Worm (Caenorhabditis elegans) whole organism, early embryonic: ENCODE results near the gene pnc-2.

Experiments
- B0310.2 ChIP-seq: sonication (generic microtip); optimal IDR thresholded peaks from 2 replicates; lab custom pipeline; 2016; ENCODE audit warnings: mild to moderate bottlenecking, missing genetic modification characterization, missing compliant biosample characterization
- F13C5.2 ChIP-seq: sonication (generic microtip); optimal IDR thresholded peaks from 2 replicates; lab custom pipeline; 2017; ENCODE audit warnings: mild to moderate bottlenecking, missing genetic modification characterization, inconsistent platforms, missing compliant biosample characterization
- aly-1 ChIP-seq: sonication (generic microtip); optimal IDR thresholded peaks from 2 replicates; lab custom pipeline; 2016; ENCODE audit warnings: missing genetic modification characterization, missing compliant biosample characterization
- ama-1 ChIP-seq: fragments of 150-350 bp; optimal IDR thresholded peaks from 2 replicates; lab custom pipeline; 2014
- ceh-13 ChIP-seq: fragments of 200-800 bp; sonication (Bioruptor generic); optimal IDR thresholded peaks from 2 replicates; lab custom pipeline; 2018; ENCODE audit warnings: mild to moderate bottlenecking, missing genetic modification characterization, missing compliant biosample characterization
- ceh-36 ChIP-seq: sonication (generic microtip); optimal IDR thresholded peaks from 2 replicates; lab custom pipeline; 2016; ENCODE audit warnings: missing genetic modification characterization, inconsistent platforms, missing compliant biosample characterization
- ets-7 ChIP-seq: sonication (generic microtip); optimal IDR thresholded peaks from 2 replicates; lab custom pipeline; 2016; ENCODE audit warnings: missing genotype, missing genetic modification characterization, missing compliant biosample characterization
- flt-1 ChIP-seq: fragments of 200-800 bp; sonication (Bioruptor generic); IDR thresholded peaks from 2 replicates; pipeline ENCODE4 v1.3.6; 2022; ENCODE audit warnings: missing genetic modification characterization, missing compliant biosample characterization
- hmbx-1 ChIP-seq: sonication (generic microtip); optimal IDR thresholded peaks from 2 replicates; lab custom pipeline; 2016; ENCODE audit warnings: mild to moderate bottlenecking, missing genetic modification characterization, missing compliant biosample characterization
- hmg-4 ChIP-seq: fragments of 200-800 bp; sonication (Bioruptor generic); optimal IDR thresholded peaks from 2 replicates; lab custom pipeline; 2018; ENCODE audit warnings: mild to moderate bottlenecking, missing genetic modification characterization, missing compliant biosample characterization
- hnd-1 ChIP-seq: sonication (generic microtip); optimal IDR thresholded peaks from 2 replicates; lab custom pipeline; 2016; ENCODE audit warnings: missing genetic modification characterization, missing compliant biosample characterization
- pes-1 ChIP-seq: fragments of 200-800 bp; sonication (Bioruptor generic); IDR thresholded peaks from 2 replicates; pipeline ENCODE4 v1.3.6; 2022; ENCODE audit warnings: missing genetic modification reagents, missing genetic modification characterization, missing compliant biosample characterization
- scrt-1 ChIP-seq: fragments of 200-800 bp; sonication (Bioruptor generic); IDR thresholded peaks from 2 replicates; pipeline ENCODE4 v1.3.6; 2022; ENCODE audit warnings: missing genetic modification characterization, missing compliant biosample characterization
- sea-1 ChIP-seq: fragments of 200-800 bp; sonication (Bioruptor generic); conservative IDR thresholded peaks from 2 replicates; pipeline ENCODE4 v1.3.6; 2022; ENCODE audit warnings: missing genetic modification characterization, missing compliant biosample characterization
- tbx-11 ChIP-seq: fragments of 200-800 bp; sonication (Bioruptor generic); IDR thresholded peaks from 2 replicates; pipeline ENCODE4 v1.3.6; 2022; ENCODE audit warnings: missing genetic modification characterization, missing compliant biosample characterization
- tbx-37 ChIP-seq: fragments of 200-800 bp; sonication (Bioruptor generic); conservative IDR thresholded peaks from 2 replicates; pipeline ENCODE4 v1.3.6; 2022; ENCODE audit warnings: missing genetic modification reagents, missing genetic modification characterization, missing compliant biosample characterization
- tra-4 ChIP-seq: sonication (generic microtip); optimal IDR thresholded peaks from 2 replicates; lab custom pipeline; 2017; ENCODE audit warnings: missing genetic modification characterization, missing compliant biosample characterization

pnc-2 gene

DNA sequence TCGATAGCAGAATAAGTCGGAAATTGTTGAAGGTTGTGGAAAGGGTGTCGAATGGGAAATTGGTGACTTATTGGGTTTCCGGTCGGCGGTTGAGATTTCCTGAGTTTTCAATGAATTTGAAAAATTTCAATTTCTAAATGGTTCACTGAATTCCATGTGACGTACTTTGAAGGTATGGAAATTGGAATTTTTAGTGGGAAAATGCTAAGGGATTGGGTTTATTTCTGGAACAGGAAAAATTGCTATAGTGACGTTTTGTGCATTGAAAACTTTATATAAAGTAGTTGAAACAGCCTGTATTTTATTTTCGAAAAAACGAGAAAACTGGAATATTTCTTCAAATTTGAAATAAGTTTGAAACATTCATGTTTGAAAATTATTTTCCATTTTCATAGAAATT, at the start of gene pnc-2:
Gene pnc-2 (minus strand): TSS at position 101 of the 400 bp plus-strand sequence.
- no peak for TF ChIP-seq ceh-36
- no peak for TF ChIP-seq ets-7 (tag; lab: Kevin White, UChicago)
- no peak for TF ChIP-seq hmbx-1 (tag; lab: Kevin White, UChicago)
- no peak for TF ChIP-seq B0310.2 (tag; lab: Kevin White, UChicago)
- no peak for TF ChIP-seq F13C5.2
- no peak for TF ChIP-seq tbx-11 (GFP tag; lab: Robert Waterston, UW)

DNA sequence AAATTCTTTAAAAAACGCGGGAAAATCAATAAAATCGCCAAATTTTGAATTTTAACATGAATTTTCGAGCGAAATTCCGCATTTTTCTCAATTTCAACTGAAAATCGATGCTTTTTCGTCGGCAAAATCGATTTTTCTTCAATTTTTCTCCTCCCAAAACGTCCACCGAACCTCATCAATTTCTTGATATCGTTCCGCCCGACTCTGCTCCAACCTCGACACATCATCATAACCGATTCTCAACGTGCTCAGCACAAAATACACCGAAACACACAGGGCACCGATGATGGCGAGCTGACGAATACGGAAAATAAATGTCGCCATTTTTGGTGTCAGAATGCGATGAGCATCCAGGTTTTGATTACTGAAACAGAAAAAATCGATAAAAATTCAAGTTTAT, 49.1 kb upstream of the pnc-2 start, which contains the start of gene Y41E3.1:
Gene Y41E3.1 (minus strand): TSS at position 324 of the 400 bp plus-strand sequence.
- TF ChIP-seq ceh-13 (GFP tag; lab: Kevin White, UChicago) (no peak), scrt-1 (GFP tag; lab: Robert Waterston, UW) (no peak), hmbx-1 (tag; lab: Kevin White, UChicago) (no peak), hnd-1 (tag; lab: Kevin White, UChicago) (no peak), ceh-36 (no peak), hmg-4 (GFP tag; lab: Kevin White, UChicago) (no peak), pes-1 (GFP tag; lab: Robert Waterston, UW) (no peak), ets-7 (tag; lab: Kevin White, UChicago) (no peak), sea-1 (GFP tag; lab: Robert Waterston, UW) (no peak)

DNA sequence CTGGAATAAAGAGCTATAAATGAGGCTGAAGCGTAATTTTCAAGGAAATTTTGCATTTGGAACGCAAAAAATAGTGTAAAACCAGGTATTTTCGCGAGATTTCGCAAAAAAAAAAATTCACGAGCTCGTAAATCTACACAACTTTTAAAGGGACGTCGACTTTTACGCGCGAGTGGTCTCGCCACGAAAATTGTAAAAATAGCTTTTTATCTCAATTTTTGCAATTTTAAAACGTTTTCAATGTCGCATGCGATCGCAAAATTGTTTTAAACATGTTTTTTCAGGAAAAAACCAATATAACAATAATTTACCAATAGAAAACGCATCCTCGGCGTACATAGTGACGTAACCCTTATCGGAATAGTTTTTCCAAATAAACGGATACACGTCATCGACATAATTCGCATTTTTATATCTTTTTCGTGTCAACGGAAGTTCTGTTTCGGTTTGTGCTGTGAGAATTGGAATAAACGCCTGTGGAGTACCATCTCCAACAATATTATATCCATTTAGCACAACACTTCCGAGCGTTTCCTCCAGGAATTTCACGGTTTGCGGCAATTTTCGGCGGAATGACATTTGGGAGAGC, 47.3 kb upstream of the pnc-2 start:
- TF ChIP-seq ceh-36 (no peak), tbx-11 (GFP tag; lab: Robert Waterston, UW) (no peak), ama-1 (lab: Kevin White, UChicago) (peak; percentile 47), pes-1 (GFP tag; lab: Robert Waterston, UW) (no peak), sea-1 (GFP tag; lab: Robert Waterston, UW) (0 out of 2 replicates have a peak, but pooled peaks have one; percentile 47)

DNA sequence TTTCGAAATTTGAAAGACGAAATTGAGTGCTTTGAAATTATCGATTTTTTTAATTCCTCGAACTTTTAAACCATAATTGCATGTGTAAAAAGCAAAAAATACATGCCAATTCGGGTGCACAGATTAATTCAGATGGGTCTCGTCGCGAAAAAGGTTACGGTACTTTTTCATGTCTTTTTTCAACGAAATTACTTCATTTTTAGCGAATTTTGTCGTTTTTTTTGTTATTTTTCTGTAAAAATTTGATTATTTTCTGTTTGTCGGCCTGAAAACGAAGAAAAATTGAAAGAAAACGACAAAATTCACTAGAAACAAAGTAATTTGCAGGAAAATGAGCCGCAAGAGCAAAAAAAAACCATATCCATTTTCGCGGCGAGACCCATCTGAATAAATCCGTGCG, 45.4 kb upstream of the pnc-2 start:
- no peak for TF ChIP-seq ama-1 (lab: Kevin White, UChicago)
- no peak for TF ChIP-seq ets-7 (tag; lab: Kevin White, UChicago)
- no peak for TF ChIP-seq ceh-36
- TF ChIP-seq flt-1 (GFP tag; lab: Robert Waterston, UW), result no peak
- no peak for TF ChIP-seq hmbx-1 (tag; lab: Kevin White, UChicago)
- no peak for TF ChIP-seq B0310.2 (tag; lab: Kevin White, UChicago)
- TF ChIP-seq sea-1 (GFP tag; lab: Robert Waterston, UW), result no peak
- no peak for TF ChIP-seq tbx-11 (GFP tag; lab: Robert Waterston, UW)
- no peak for TF ChIP-seq hmg-4 (GFP tag; lab: Kevin White, UChicago)
- TF ChIP-seq tbx-37 (GFP tag; lab: Robert Waterston, UW), result no peak
- no peak for TF ChIP-seq tra-4 (tag; lab: Kevin White, UChicago)

DNA sequence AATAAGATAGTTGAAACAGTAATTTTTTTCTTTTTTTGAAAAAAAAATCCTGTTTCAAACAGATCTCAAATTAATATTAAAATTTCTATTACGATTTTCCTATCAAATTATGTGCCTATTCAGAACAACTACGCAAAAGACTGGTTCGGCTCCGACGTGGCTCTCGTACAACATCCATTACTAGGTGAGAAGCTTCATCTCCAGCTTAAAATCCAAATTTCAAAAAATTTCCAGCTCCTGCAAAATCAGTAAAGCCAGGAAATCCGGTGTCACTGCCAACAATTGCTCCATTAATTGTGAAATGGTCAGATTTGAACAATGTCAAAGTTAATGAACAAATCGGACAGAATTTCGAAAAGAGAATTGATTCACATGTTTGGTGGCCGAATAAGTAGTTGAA, 44.3 kb upstream of the pnc-2 start:
- TF ChIP-seq ceh-13 (GFP tag; lab: Kevin White, UChicago) (no peak), pes-1 (GFP tag; lab: Robert Waterston, UW) (no peak), F13C5.2 (no peak), tbx-37 (GFP tag; lab: Robert Waterston, UW) (no peak), tbx-11 (GFP tag; lab: Robert Waterston, UW) (no peak), flt-1 (GFP tag; lab: Robert Waterston, UW) (no peak), ama-1 (lab: Kevin White, UChicago) (no peak), aly-1 (tag; lab: Kevin White, UChicago) (no peak), B0310.2 (tag; lab: Kevin White, UChicago) (no peak), ceh-36 (no peak), hmg-4 (GFP tag; lab: Kevin White, UChicago) (no peak), hnd-1 (tag; lab: Kevin White, UChicago) (no peak), tra-4 (tag; lab: Kevin White, UChicago) (no peak), scrt-1 (GFP tag; lab: Robert Waterston, UW) (no peak), hmbx-1 (tag; lab: Kevin White, UChicago) (no peak), sea-1 (GFP tag; lab: Robert Waterston, UW) (no peak)

DNA sequence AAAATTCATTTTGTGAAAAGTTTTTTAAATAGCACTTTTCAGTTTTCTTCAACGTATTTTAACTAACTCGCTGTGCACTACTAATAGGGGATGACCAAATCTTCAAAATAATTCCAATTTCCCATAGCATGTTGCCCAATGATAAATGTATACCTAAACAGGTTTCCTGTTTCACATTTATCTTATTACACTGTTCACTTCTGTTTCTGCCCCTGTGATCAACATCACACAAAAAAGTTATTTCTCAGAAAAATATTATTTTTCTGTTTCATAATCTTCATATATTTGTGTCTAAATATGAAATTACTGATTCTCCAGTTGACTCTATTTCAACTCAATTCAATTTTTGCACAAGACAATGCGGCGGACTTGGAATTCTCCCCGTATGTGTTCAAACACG, 41.0 kb upstream of the pnc-2 start, which contains the start of gene Y41E3.22:
Gene Y41E3.22 (plus strand): TSS at position 243 of the 400 bp plus-strand sequence.
- no peak for TF ChIP-seq ceh-36
- no peak for TF ChIP-seq pes-1 (GFP tag; lab: Robert Waterston, UW)
- no peak for TF ChIP-seq scrt-1 (GFP tag; lab: Robert Waterston, UW)
- TF ChIP-seq sea-1 (GFP tag; lab: Robert Waterston, UW), result no peak
- no peak for TF ChIP-seq ama-1 (lab: Kevin White, UChicago)
- TF ChIP-seq B0310.2 (tag; lab: Kevin White, UChicago), result no peak
- TF ChIP-seq tbx-11 (GFP tag; lab: Robert Waterston, UW), result no peak
- no peak for TF ChIP-seq F13C5.2
- TF ChIP-seq hmg-4 (GFP tag; lab: Kevin White, UChicago), result no peak
- TF ChIP-seq flt-1 (GFP tag; lab: Robert Waterston, UW), result no peak
- TF ChIP-seq aly-1 (tag; lab: Kevin White, UChicago), result no peak
- TF ChIP-seq hnd-1 (tag; lab: Kevin White, UChicago), result no peak
- no peak for TF ChIP-seq tra-4 (tag; lab: Kevin White, UChicago)
- no peak for TF ChIP-seq hmbx-1 (tag; lab: Kevin White, UChicago)
- TF ChIP-seq tbx-37 (GFP tag; lab: Robert Waterston, UW), result no peak
- no peak for TF ChIP-seq ceh-13 (GFP tag; lab: Kevin White, UChicago)
- TF ChIP-seq ets-7 (tag; lab: Kevin White, UChicago), result no peak

DNA sequence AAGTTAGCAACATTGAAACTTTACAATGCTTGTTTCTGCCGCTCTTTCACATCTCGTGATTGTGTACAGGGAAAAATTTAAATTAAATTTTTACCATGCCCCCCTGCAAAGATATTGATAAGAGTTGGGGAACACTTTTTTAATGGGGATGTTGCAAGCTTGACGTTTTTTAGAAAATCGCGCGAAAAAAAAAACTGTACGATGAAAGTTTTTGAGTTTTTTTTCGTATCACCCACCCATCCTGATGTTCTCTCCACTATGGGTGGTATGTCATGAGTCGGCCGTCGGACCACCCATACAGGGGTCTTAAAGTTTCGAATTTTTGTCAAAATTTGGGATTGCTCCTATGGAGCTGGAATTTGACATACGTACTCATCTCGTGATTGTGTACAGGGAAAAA, 39.6 kb upstream of the pnc-2 start:
- no peak for TF ChIP-seq ama-1 (lab: Kevin White, UChicago)
